Worm (Caenorhabditis elegans) whole organism, L1 larva: ENCODE results near the gene T05A8.11.

ENCODE experiments used
- nhr-11 ChIP-seq: fragments of 150-350 bp; optimal IDR thresholded peaks from 2 replicates; lab custom pipeline; 2014; ENCODE audit warnings: missing biosample characterization, missing genetic modification characterization
- unc-130 ChIP-seq: fragments of 150-350 bp; optimal IDR thresholded peaks from 2 replicates; lab custom pipeline; 2017; ENCODE audit warnings: missing biosample characterization, missing genetic modification characterization, inconsistent platforms
- unc-62 ChIP-seq: fragments of 150-350 bp; optimal IDR thresholded peaks from 2 replicates; lab custom pipeline; 2014; ENCODE audit warnings: missing biosample characterization, missing genetic modification reagents, missing genetic modification characterization

- TF ChIP-seq unc-130 (tag; lab: Kevin White, UChicago) (no peak), nhr-11 (no peak), unc-62 (GFP tag; lab: Kevin White, UChicago) (no peak)
These were observed 49.4 kb upstream of the T05A8.11 start, which contains the start of gene fbxb-111 for ce11 chrII:2774904-2775303.
